Worm (Caenorhabditis elegans): Measurements from ENCODE around the gene F45H10.2.

ce11 chrII:13446597-13446996 is 46.3 kb downstream of the F45H10.2 start:
- TF ChIP-seq odd-2 (tag; optimal IDR thresholded peaks at IDR 0.05) (no peak), fkh-10 (GFP tag; optimal IDR thresholded peaks at IDR 0.05) (no peak), sox-4 (tag; optimal IDR thresholded peaks at IDR 0.05) (no peak), lin-11 (tag; optimal IDR thresholded peaks at IDR 0.05) (no peak), rnt-1 (tag; optimal IDR thresholded peaks at IDR 0.05) (no peak), elt-4 (tag; optimal IDR thresholded peaks at IDR 0.05) (no peak)
